Fruit fly (Drosophila melanogaster) ovary, adult (tissue): ENCODE results near the gene CG10702.

Experiments used
- CG17801 ChIP-seq: fragments of 200-800 bp; optimal IDR thresholded peaks from 2 replicates; lab custom pipeline; 2019; ENCODE audit warnings: missing biosample characterization, mild to moderate bottlenecking, missing genetic modification characterization, moderate library complexity; ENCODE audit not compliant: partially characterized antibody

Gene CG10702

dm6 chr2L:19019640-19020039 lies 50.0 kb downstream of the CG10702 start:
- no peak for TF ChIP-seq CG17801

- TF ChIP-seq CG17801 = no peak
Observed at dm6 chr2L:19019160-19019592, 50.5 kb downstream of the CG10702 start.

DNA sequence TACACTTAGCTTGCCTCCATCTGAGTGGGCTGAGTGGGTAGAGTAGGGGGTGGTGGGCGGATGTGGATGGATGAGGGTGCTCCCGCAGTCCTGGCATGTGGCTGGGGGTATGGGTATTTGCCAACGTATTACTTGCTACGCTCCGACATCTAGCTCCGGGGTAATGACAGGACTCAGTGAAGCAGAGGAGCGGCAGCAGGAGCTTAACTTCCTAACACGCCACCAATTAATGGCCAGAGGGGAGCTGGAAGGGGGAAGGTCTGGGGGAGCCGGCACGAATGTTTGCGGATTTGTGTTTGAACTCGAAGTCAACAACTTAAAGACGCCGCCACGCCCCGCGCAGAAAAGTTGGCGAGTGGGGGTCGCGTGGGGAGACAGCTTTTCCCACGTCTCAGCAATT lies 51.4 kb downstream of the CG10702 start:
- TF ChIP-seq CG17801 = no peak

- TF ChIP-seq CG17801 = no peak
Observed at dm6 chr2L:19017060-19017459, 52.6 kb downstream of the CG10702 start.

DNA sequence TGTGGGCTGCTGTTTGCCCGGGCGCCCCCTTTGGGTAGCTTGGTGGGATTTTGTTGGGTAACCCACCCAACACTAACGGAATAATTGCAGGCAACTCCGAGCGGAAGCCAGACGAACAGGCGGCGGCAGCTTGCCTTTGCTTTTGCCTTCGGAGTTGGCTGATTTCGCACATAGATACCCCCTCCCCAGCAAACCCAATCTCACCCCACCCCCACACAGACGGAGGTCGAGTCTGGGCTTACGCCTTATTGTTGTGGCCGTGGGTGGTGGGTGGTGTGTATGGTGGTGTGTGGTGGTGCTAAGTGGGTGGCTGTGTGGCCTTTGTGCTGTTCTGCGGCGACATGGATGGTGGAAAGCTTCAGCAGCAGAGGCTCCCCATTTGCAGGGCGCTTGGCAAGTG lies 54.0 kb downstream of the CG10702 start:
- no peak for TF ChIP-seq CG17801

DNA sequence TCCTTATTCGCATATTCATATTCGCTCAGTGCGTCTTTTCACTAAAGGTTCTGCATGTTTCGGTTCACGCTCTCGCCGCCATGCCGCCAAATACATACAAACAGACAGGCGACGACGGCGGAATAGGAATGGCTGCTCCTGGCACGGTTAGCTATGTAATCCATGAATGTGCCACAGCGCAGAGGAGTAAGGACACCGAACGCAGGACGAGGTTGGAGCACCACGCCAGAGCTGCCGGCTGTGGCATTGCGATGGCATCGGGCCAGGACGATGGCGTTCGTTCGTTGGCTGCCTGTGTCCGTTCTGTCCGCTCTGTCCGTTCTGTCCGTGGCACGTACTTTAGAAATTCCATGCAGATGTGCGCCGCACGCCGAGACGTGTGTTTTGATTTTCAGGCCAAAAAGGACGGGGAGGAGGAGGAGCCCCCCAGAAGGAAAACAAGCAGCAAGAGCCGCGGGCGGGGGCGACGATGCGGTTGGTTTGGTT lies 54.7 kb downstream of the CG10702 start:
- no peak for TF ChIP-seq CG17801
